Worm (Caenorhabditis elegans) whole organism, early embryonic: ENCODE results near the gene egl-46.

ENCODE experiments used
- F13C5.2 ChIP-seq: sonication (generic microtip); optimal IDR thresholded peaks from 2 replicates; lab custom pipeline; 2017; ENCODE audit warnings: mild to moderate bottlenecking, missing genetic modification characterization, inconsistent platforms, missing compliant biosample characterization
- aly-1 ChIP-seq: sonication (generic microtip); optimal IDR thresholded peaks from 2 replicates; lab custom pipeline; 2016; ENCODE audit warnings: missing genetic modification characterization, missing compliant biosample characterization
- ama-1 ChIP-seq: fragments of 150-350 bp; optimal IDR thresholded peaks from 2 replicates; lab custom pipeline; 2014
- ets-7 ChIP-seq: sonication (generic microtip); optimal IDR thresholded peaks from 2 replicates; lab custom pipeline; 2016; ENCODE audit warnings: missing genotype, missing genetic modification characterization, missing compliant biosample characterization
- flt-1 ChIP-seq: fragments of 200-800 bp; sonication (Bioruptor generic); IDR thresholded peaks from 2 replicates; pipeline ENCODE4 v1.3.6; 2022; ENCODE audit warnings: missing genetic modification characterization, missing compliant biosample characterization
- hmbx-1 ChIP-seq: sonication (generic microtip); optimal IDR thresholded peaks from 2 replicates; lab custom pipeline; 2016; ENCODE audit warnings: mild to moderate bottlenecking, missing genetic modification characterization, missing compliant biosample characterization
- hmg-4 ChIP-seq: fragments of 200-800 bp; sonication (Bioruptor generic); optimal IDR thresholded peaks from 2 replicates; lab custom pipeline; 2018; ENCODE audit warnings: mild to moderate bottlenecking, missing genetic modification characterization, missing compliant biosample characterization
- hnd-1 ChIP-seq: sonication (generic microtip); optimal IDR thresholded peaks from 2 replicates; lab custom pipeline; 2016; ENCODE audit warnings: missing genetic modification characterization, missing compliant biosample characterization
- pes-1 ChIP-seq: fragments of 200-800 bp; sonication (Bioruptor generic); IDR thresholded peaks from 2 replicates; pipeline ENCODE4 v1.3.6; 2022; ENCODE audit warnings: missing genetic modification reagents, missing genetic modification characterization, missing compliant biosample characterization
- scrt-1 ChIP-seq: fragments of 200-800 bp; sonication (Bioruptor generic); IDR thresholded peaks from 2 replicates; pipeline ENCODE4 v1.3.6; 2022; ENCODE audit warnings: missing genetic modification characterization, missing compliant biosample characterization
- sea-1 ChIP-seq: fragments of 200-800 bp; sonication (Bioruptor generic); conservative IDR thresholded peaks from 2 replicates; pipeline ENCODE4 v1.3.6; 2022; ENCODE audit warnings: missing genetic modification characterization, missing compliant biosample characterization
- tbx-37 ChIP-seq: fragments of 200-800 bp; sonication (Bioruptor generic); conservative IDR thresholded peaks from 2 replicates; pipeline ENCODE4 v1.3.6; 2022; ENCODE audit warnings: missing genetic modification reagents, missing genetic modification characterization, missing compliant biosample characterization
- tra-4 ChIP-seq: sonication (generic microtip); optimal IDR thresholded peaks from 2 replicates; lab custom pipeline; 2017; ENCODE audit warnings: missing genetic modification characterization, missing compliant biosample characterization

- TF ChIP-seq pes-1 (GFP tag; lab: Robert Waterston, UW) (no peak), ama-1 (lab: Kevin White, UChicago) (no peak), sea-1 (no peak), hmg-4 (no peak), tbx-37 (GFP tag; lab: Robert Waterston, UW) (no peak), tra-4 (tag; lab: Kevin White, UChicago) (no peak), hnd-1 (tag; lab: Kevin White, UChicago) (no peak), aly-1 (tag; lab: Kevin White, UChicago) (no peak), flt-1 (GFP tag; lab: Robert Waterston, UW) (no peak), F13C5.2 (tag; lab: Kevin White, UChicago) (no peak), scrt-1 (GFP tag; lab: Robert Waterston, UW) (no peak), ets-7 (tag; lab: Kevin White, UChicago) (no peak), hmbx-1 (tag; lab: Kevin White, UChicago) (no peak)
Measured at ce11 chrV:6652051-6652450, 29.3 kb downstream of the egl-46 start, which contains the start of gene T10H9.8.
